Worm (Caenorhabditis elegans) whole organism, L1 larva: ENCODE data around the gene riok-3.
A peak's percentile ranks its signal among the peaks of the same experiment; 100 is the strongest.

Experiments used
- C04F5.9 ChIP-seq: sonication (generic microtip); optimal IDR thresholded peaks from 2 replicates; lab custom pipeline; 2016; ENCODE audit warnings: missing genetic modification characterization, missing compliant biosample characterization
- C16A3.4 ChIP-seq: fragments of 150-350 bp; optimal IDR thresholded peaks from 2 replicates; lab custom pipeline; 2014; ENCODE audit warnings: missing biosample characterization, missing genetic modification characterization
- C34B4.2 ChIP-seq: sonication (generic microtip); optimal IDR thresholded peaks from 2 replicates; lab custom pipeline; 2017; ENCODE audit warnings: mild to moderate bottlenecking, missing genetic modification characterization, missing compliant biosample characterization
- F16B12.6 ChIP-seq: fragments of 150-350 bp; optimal IDR thresholded peaks from 2 replicates; lab custom pipeline; 2014; ENCODE audit warnings: missing biosample characterization, missing genetic modification characterization
- Y116A8C.19 ChIP-seq: sonication (generic microtip); optimal IDR thresholded peaks from 2 replicates; lab custom pipeline; 2016; ENCODE audit warnings: missing compliant biosample characterization, missing genetic modification characterization, borderline replicate concordance
- alr-1 ChIP-seq: fragments of 200-800 bp; sonication (Bioruptor generic); optimal IDR thresholded peaks from 2 replicates; lab custom pipeline; 2018; ENCODE audit warnings: borderline replicate concordance, mild to moderate bottlenecking, missing genetic modification characterization, missing compliant biosample characterization
- aly-2 ChIP-seq: fragments of 150-350 bp; optimal IDR thresholded peaks from 2 replicates; lab custom pipeline; 2014; ENCODE audit warnings: missing biosample characterization, missing genetic modification characterization
- ceh-8 ChIP-seq: fragments of 200-800 bp; sonication (Bioruptor generic); optimal IDR thresholded peaks from 2 replicates; lab custom pipeline; 2018; ENCODE audit warnings: mild to moderate bottlenecking, missing genetic modification characterization, moderate library complexity, missing compliant biosample characterization
- ceh-82 ChIP-seq, 3 experiments: fragments of 150-350 bp in 1 of 3; sonication (generic microtip) in 2 of 3; optimal IDR thresholded peaks; 2 replicates each; lab custom pipeline; 2014 to 2017; ENCODE audit warnings: missing biosample characterization in 3 of 3, missing genetic modification characterization in 3 of 3
- ceh-90 ChIP-seq: sonication (generic microtip); optimal IDR thresholded peaks from 2 replicates; lab custom pipeline; 2016; ENCODE audit warnings: missing genetic modification characterization, missing compliant biosample characterization
- ces-1 ChIP-seq: fragments of 150-350 bp; optimal IDR thresholded peaks from 2 replicates; lab custom pipeline; 2014; ENCODE audit warnings: missing biosample characterization, missing genetic modification reagents, missing genetic modification characterization
- dpl-1 ChIP-seq, 3 experiments: fragments of 150-350 bp in 2 of 3; sonication (generic microtip) in 1 of 3; optimal IDR thresholded peaks; 2 replicates each; lab custom pipeline; 2014 to 2017; ENCODE audit warnings: missing biosample characterization in 3 of 3, missing genetic modification characterization in 3 of 3, missing genetic modification reagents in 3 of 3
- efl-1 ChIP-seq, 4 experiments: fragments of 150-350 bp; optimal IDR thresholded peaks in 3 of 4; peaks in 1 of 4; 1 replicate in 1 of 4; 2 replicates in 3 of 4; lab custom pipeline; 2014; ENCODE audit warnings: missing biosample characterization in 2 of 4, missing genetic modification characterization in 2 of 4, missing genetic modification reagents in 2 of 4
- elt-3 ChIP-seq, 6 experiments: fragments of 150-350 bp in 1 of 6; sonication (generic microtip); optimal IDR thresholded peaks; 2 replicates each; lab custom pipeline; 2017 to 2018; ENCODE audit warnings: missing biosample characterization in 6 of 6, missing genetic modification characterization in 6 of 6, inconsistent platforms in 1 of 6
- fkh-10 ChIP-seq: sonication (generic microtip); optimal IDR thresholded peaks from 2 replicates; lab custom pipeline; 2017; ENCODE audit warnings: missing biosample characterization, missing genetic modification reagents, missing genetic modification characterization
- fkh-4 ChIP-seq: sonication (generic microtip); optimal IDR thresholded peaks from 2 replicates; lab custom pipeline; 2016; ENCODE audit warnings: missing compliant biosample characterization, missing genetic modification characterization, borderline replicate concordance
- fkh-8 ChIP-seq: sonication (generic microtip); optimal IDR thresholded peaks from 2 replicates; lab custom pipeline; 2016; ENCODE audit warnings: mild to moderate bottlenecking, missing genetic modification characterization, missing compliant biosample characterization
- hlh-17 ChIP-seq: fragments of 200-800 bp; sonication (Bioruptor generic); optimal IDR thresholded peaks from 2 replicates; lab custom pipeline; 2018; ENCODE audit warnings: missing genetic modification characterization, mild to moderate bottlenecking, missing compliant biosample characterization, moderate library complexity, borderline replicate concordance
- hlh-4 ChIP-seq: sonication (generic microtip); optimal IDR thresholded peaks from 2 replicates; lab custom pipeline; 2016; ENCODE audit warnings: mild to moderate bottlenecking, missing genetic modification characterization, missing compliant biosample characterization
- irx-1 ChIP-seq: sonication (generic microtip); optimal IDR thresholded peaks from 2 replicates; lab custom pipeline; 2016; ENCODE audit warnings: missing genetic modification characterization, missing compliant biosample characterization
- isw-1 ChIP-seq: fragments of 200-800 bp; sonication (Bioruptor generic); IDR thresholded peaks from 2 replicates; pipeline ENCODE4 v1.3.6; 2022; ENCODE audit warnings: missing genetic modification characterization, missing compliant biosample characterization
- jun-1 ChIP-seq: fragments of 150-350 bp; optimal IDR thresholded peaks from 2 replicates; lab custom pipeline; 2014; ENCODE audit warnings: missing biosample characterization, missing genetic modification reagents, missing genetic modification characterization
- lin-13 ChIP-seq: fragments of 150-350 bp; optimal IDR thresholded peaks from 2 replicates; lab custom pipeline; 2014; ENCODE audit warnings: missing biosample characterization, missing genetic modification reagents, missing genetic modification characterization
- lin-14 ChIP-seq: fragments of 200-800 bp; sonication (Bioruptor generic); optimal IDR thresholded peaks from 2 replicates; lab custom pipeline; 2018; ENCODE audit warnings: mild to moderate bottlenecking, missing genetic modification characterization, moderate library complexity, missing compliant biosample characterization
- lin-15B ChIP-seq: fragments of 150-350 bp; sonication (generic microtip); optimal IDR thresholded peaks from 3 replicates; lab custom pipeline; 2014; ENCODE audit warnings: missing biosample characterization, missing genetic modification characterization
- lin-35 ChIP-seq, 2 experiments: fragments of 150-350 bp; optimal IDR thresholded peaks; 2 replicates each; lab custom pipeline; 2014; ENCODE audit warnings: missing biosample characterization in 2 of 2, missing genetic modification characterization in 2 of 2, missing genetic modification reagents in 2 of 2
- lir-3 ChIP-seq: sonication (generic microtip); optimal IDR thresholded peaks from 2 replicates; lab custom pipeline; 2016; ENCODE audit warnings: mild to moderate bottlenecking, missing genetic modification characterization, moderate library complexity, missing compliant biosample characterization; ENCODE audit not compliant: poor library complexity
- lsy-2 ChIP-seq, 2 experiments: fragments of 150-350 bp; optimal IDR thresholded peaks; 2 replicates each; lab custom pipeline; 2014; ENCODE audit warnings: missing biosample characterization in 2 of 2, missing genetic modification characterization in 2 of 2
- mab-9 ChIP-seq: fragments of 200-800 bp; sonication (Bioruptor generic); IDR thresholded peaks from 2 replicates; pipeline ENCODE4 v1.3.6; 2022; ENCODE audit warnings: missing genetic modification reagents, missing genetic modification characterization, missing compliant biosample characterization
- mdl-1 ChIP-seq, 2 experiments: fragments of 150-350 bp; optimal IDR thresholded peaks; 2 replicates each; lab custom pipeline; 2014 to 2017; ENCODE audit warnings: missing biosample characterization in 2 of 2, missing genetic modification characterization in 2 of 2, inconsistent platforms in 1 of 2
- mep-1 ChIP-seq: fragments of 150-350 bp; optimal IDR thresholded peaks from 2 replicates; lab custom pipeline; 2014; ENCODE audit warnings: missing biosample characterization, missing genetic modification characterization
- nhr-12 ChIP-seq: sonication (generic microtip); optimal IDR thresholded peaks from 2 replicates; lab custom pipeline; 2017; ENCODE audit warnings: missing biosample characterization, missing genetic modification characterization
- nhr-19 ChIP-seq: fragments of 200-800 bp; sonication (Bioruptor generic); conservative IDR thresholded peaks from 2 replicates; pipeline ENCODE4 v1.3.6; 2022; ENCODE audit warnings: missing genetic modification characterization, missing compliant biosample characterization
- nhr-20 ChIP-seq: sonication (generic microtip); optimal IDR thresholded peaks from 2 replicates; lab custom pipeline; 2016; ENCODE audit warnings: mild to moderate bottlenecking, missing genetic modification characterization, missing compliant biosample characterization
- nhr-237 ChIP-seq: fragments of 150-350 bp; optimal IDR thresholded peaks from 2 replicates; lab custom pipeline; 2014; ENCODE audit warnings: missing biosample characterization, missing genetic modification characterization
- nhr-28 ChIP-seq: fragments of 150-350 bp; optimal IDR thresholded peaks from 2 replicates; lab custom pipeline; 2014; ENCODE audit warnings: missing biosample characterization, missing genetic modification characterization
- nhr-47 ChIP-seq: sonication (generic microtip); optimal IDR thresholded peaks from 2 replicates; lab custom pipeline; 2016; ENCODE audit warnings: mild to moderate bottlenecking, missing genetic modification characterization, moderate library complexity, missing compliant biosample characterization
- nhr-71 ChIP-seq: sonication (generic microtip); optimal IDR thresholded peaks from 2 replicates; lab custom pipeline; 2016; ENCODE audit warnings: mild to moderate bottlenecking, missing genetic modification characterization, moderate library complexity, missing compliant biosample characterization
- nhr-84 ChIP-seq: sonication (generic microtip); optimal IDR thresholded peaks from 2 replicates; lab custom pipeline; 2017; ENCODE audit warnings: missing biosample characterization, missing genetic modification characterization
- nhr-90 ChIP-seq: sonication (generic microtip); optimal IDR thresholded peaks from 2 replicates; lab custom pipeline; 2016; ENCODE audit warnings: mild to moderate bottlenecking, missing genetic modification characterization, missing compliant biosample characterization; ENCODE audit not compliant: poor library complexity
- pqm-1 ChIP-seq: sonication (generic microtip); optimal IDR thresholded peaks from 3 replicates; lab custom pipeline; 2017; ENCODE audit warnings: missing biosample characterization, missing genetic modification characterization
- rnt-1 ChIP-seq: sonication (generic microtip); optimal IDR thresholded peaks from 2 replicates; lab custom pipeline; 2016; ENCODE audit warnings: mild to moderate bottlenecking, missing genetic modification characterization, moderate library complexity, missing compliant biosample characterization
- skn-1 ChIP-seq: fragments of 150-350 bp; optimal IDR thresholded peaks from 2 replicates; lab custom pipeline; 2014; ENCODE audit warnings: missing biosample characterization, missing genetic modification characterization
- snu-23 ChIP-seq: sonication (generic microtip); optimal IDR thresholded peaks from 2 replicates; lab custom pipeline; 2016; ENCODE audit warnings: missing genetic modification characterization, missing compliant biosample characterization
- swsn-7 ChIP-seq: sonication (generic microtip); optimal IDR thresholded peaks from 2 replicates; lab custom pipeline; 2016; ENCODE audit warnings: missing genetic modification characterization, missing compliant biosample characterization
- tbx-2 ChIP-seq: sonication (generic microtip); optimal IDR thresholded peaks from 2 replicates; lab custom pipeline; 2016; ENCODE audit warnings: missing genetic modification characterization, missing compliant biosample characterization
- unc-86 ChIP-seq: sonication (generic microtip); optimal IDR thresholded peaks from 2 replicates; lab custom pipeline; 2016; ENCODE audit warnings: missing genetic modification characterization, missing compliant biosample characterization
- unc-98 ChIP-seq: fragments of 200-800 bp; sonication (Bioruptor generic); IDR thresholded peaks from 2 replicates; pipeline ENCODE4 v1.3.6; 2022; ENCODE audit warnings: missing genetic modification characterization, missing compliant biosample characterization
- vab-15 ChIP-seq: sonication (generic microtip); optimal IDR thresholded peaks from 2 replicates; lab custom pipeline; 2017; ENCODE audit warnings: missing genotype, mild to moderate bottlenecking, missing genetic modification characterization, missing compliant biosample characterization
- xbp-1 ChIP-seq: sonication (generic microtip); optimal IDR thresholded peaks from 2 replicates; lab custom pipeline; 2016; ENCODE audit warnings: missing genetic modification characterization, missing compliant biosample characterization
- zag-1 ChIP-seq: fragments of 150-350 bp; optimal IDR thresholded peaks from 2 replicates; lab custom pipeline; 2014; ENCODE audit warnings: missing biosample characterization, missing genetic modification characterization
- ztf-11 ChIP-seq, 2 experiments: sonication (generic microtip); optimal IDR thresholded peaks; 2 replicates each; lab custom pipeline; 2016 to 2017; ENCODE audit warnings: missing genetic modification characterization in 2 of 2, missing biosample characterization in 1 of 2, missing compliant biosample characterization in 1 of 2

riok-3 gene

DNA sequence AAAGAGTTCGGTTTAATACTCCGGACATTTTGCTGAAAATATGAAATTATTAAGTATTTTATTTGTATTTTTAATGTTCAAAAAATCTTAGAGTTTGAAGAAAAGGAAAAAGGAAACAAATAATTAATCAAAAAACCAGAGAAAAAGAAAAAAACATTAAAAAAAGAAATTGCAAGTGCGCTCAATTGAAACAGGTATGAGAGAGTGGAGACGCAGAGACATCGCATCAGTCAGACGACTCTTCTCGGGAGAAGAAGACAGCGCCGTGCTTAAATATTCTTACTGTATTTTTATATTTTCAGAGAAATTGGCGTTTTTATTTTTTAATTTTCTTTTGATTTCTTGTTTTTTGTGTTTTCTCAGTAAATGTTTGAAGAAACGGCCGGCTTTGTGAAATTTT, 43.3 kb upstream of the riok-3 start, which contains the start of gene mrpl-36:
Gene mrpl-36 (minus strand): TSS at position 34 of the 400 bp plus-strand sequence.
- TF ChIP-seq lin-14 (GFP tag; lab: Kevin White, UChicago) (no peak), alr-1 (tag; lab: Kevin White, UChicago) (no peak), C04F5.9 (tag; lab: Kevin White, UChicago) (no peak), vab-15 (tag; lab: Kevin White, UChicago) (no peak), pqm-1 (tag; lab: Kevin White, UChicago) (no peak), nhr-47 (tag; lab: Kevin White, UChicago) (peak; percentile 17), fkh-8 (no peak), nhr-71 (tag; lab: Kevin White, UChicago) (peak; percentile 46), C34B4.2 (tag; lab: Kevin White, UChicago) (no peak), irx-1 (tag; lab: Kevin White, UChicago) (no peak), unc-98 (GFP tag; lab: Robert Waterston, UW) (no peak), aly-2 (tag; lab: Kevin White, UChicago) (no peak), ceh-82 (tag; optimal IDR thresholded peaks at IDR 0.05; lab: Kevin White, UChicago) (peak in 1 of 3 experiments; percentile 36), jun-1 (tag; lab: Kevin White, UChicago) (no peak), nhr-20 (tag; lab: Kevin White, UChicago) (peak; percentile 30), ztf-11 (tag; optimal IDR thresholded peaks at IDR 0.05; lab: Kevin White, UChicago) (no peak), mab-9 (GFP tag; lab: Robert Waterston, UW) (no peak), dpl-1 (GFP tag; optimal IDR thresholded peaks at IDR 0.05; lab: Kevin White, UChicago) (peak; percentile 33 to 64 (median 39)), unc-86 (tag; lab: Kevin White, UChicago) (no peak), nhr-90 (tag; lab: Kevin White, UChicago) (no peak), nhr-237 (tag; lab: Kevin White, UChicago) (no peak), Y116A8C.19 (tag; lab: Kevin White, UChicago) (no peak), nhr-19 (GFP tag; lab: Robert Waterston, UW) (no peak), elt-3 (tag; optimal IDR thresholded peaks at IDR 0.05; lab: Kevin White, UChicago) (no peak), C16A3.4 (tag; lab: Kevin White, UChicago) (peak; percentile 30), ceh-8 (GFP tag; lab: Kevin White, UChicago) (no peak), lir-3 (tag; lab: Kevin White, UChicago) (no peak), nhr-28 (tag; lab: Kevin White, UChicago) (no peak), ceh-90 (tag; lab: Kevin White, UChicago) (no peak), zag-1 (no peak), fkh-10 (GFP tag; lab: Kevin White, UChicago) (no peak), ces-1 (GFP tag; lab: Kevin White, UChicago) (no peak), tbx-2 (tag; lab: Kevin White, UChicago) (no peak), hlh-17 (GFP tag; lab: Kevin White, UChicago) (no peak), rnt-1 (tag; lab: Kevin White, UChicago) (peak; percentile 36), lin-15B (peak; percentile 9), snu-23 (GFP tag; lab: Kevin White, UChicago) (peak; percentile 54), F16B12.6 (tag; lab: Kevin White, UChicago) (peak; percentile 33), xbp-1 (tag; lab: Kevin White, UChicago) (no peak), mdl-1 (tag; optimal IDR thresholded peaks at IDR 0.05; lab: Kevin White, UChicago) (peak in 1 of 2 experiments; percentile 5), lin-35 (GFP tag; optimal IDR thresholded peaks at IDR 0.05; lab: Kevin White, UChicago) (peak; percentile 52 to 61), lin-13 (no peak), lsy-2 (tag; optimal IDR thresholded peaks at IDR 0.05; lab: Kevin White, UChicago) (peak; percentile 50 to 61), hlh-4 (tag; lab: Kevin White, UChicago) (no peak), mep-1 (peak; percentile 38), fkh-4 (tag; lab: Kevin White, UChicago) (no peak), skn-1 (tag; lab: Kevin White, UChicago) (peak; percentile 40), nhr-12 (tag; lab: Kevin White, UChicago) (no peak), nhr-84 (tag; lab: Kevin White, UChicago) (no peak), efl-1 (optimal IDR thresholded peaks at IDR 0.05; lab: Kevin White, UChicago) (peak; percentile 52 to 67), efl-1 (GFP tag; optimal IDR thresholded peaks at IDR 0.05 in 1 of 2; lab: Kevin White, UChicago) (peak; percentile 45 to 94), swsn-7 (tag; lab: Kevin White, UChicago) (peak; percentile 4), isw-1 (GFP tag; lab: Robert Waterston, UW) (no peak)
